Worm (Caenorhabditis elegans): Measurements from ENCODE around the gene C49F5.6.

DNA sequence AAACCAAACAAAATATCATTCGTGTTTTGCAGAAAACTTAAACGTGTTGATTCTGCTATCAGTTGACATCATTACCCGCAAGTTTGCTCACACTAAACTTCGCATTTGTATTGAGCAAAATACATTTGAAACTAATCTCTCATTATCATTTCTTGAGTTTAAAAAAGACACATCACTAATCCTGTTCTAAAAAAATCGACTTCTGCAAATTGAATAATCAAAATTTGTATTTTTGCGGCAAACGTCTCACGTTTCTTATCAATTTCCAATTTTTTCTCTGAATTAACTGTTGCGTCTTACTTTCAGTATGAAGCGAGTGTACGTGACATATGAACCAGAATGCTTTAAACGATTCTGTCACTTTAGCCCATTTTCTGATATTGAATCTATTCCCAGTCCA, 28.3 kb upstream of the C49F5.6 start, which contains the start of gene C49F5.8:
- TF ChIP-seq ceh-45 (GFP tag; IDR thresholded peaks at IDR 0.05) (no peak), C38D4.7 (GFP tag; optimal IDR thresholded peaks at IDR 0.05) (no peak), dmd-4 (tag; optimal IDR thresholded peaks at IDR 0.05; ENCODE audit: borderline replicate concordance) (no peak), ttx-3 (tag; optimal IDR thresholded peaks at IDR 0.05) (no peak), hlh-30 (tag; optimal IDR thresholded peaks at IDR 0.05; ENCODE audit: insufficient read depth) (no peak), fax-1 (tag; optimal IDR thresholded peaks at IDR 0.05) (no peak), ceh-24 (tag; optimal IDR thresholded peaks at IDR 0.05) (no peak), pha-4 (tag; optimal IDR thresholded peaks at IDR 0.05) (no peak), pat-9 (tag; optimal IDR thresholded peaks at IDR 0.05) (no peak)

Measured in whole organism, late embryonic.